Fruit fly (Drosophila melanogaster): ENCODE results near the gene Gmppb.

Gmppb gene

dm6 chr3R:4807582-4807981 is 3.7 kb upstream of the Gmppb start:
- TF ChIP-seq tj (GFP tag; optimal IDR thresholded peaks at IDR 0.05) (peak; percentile 66), CG7045 (GFP tag; optimal IDR thresholded peaks at IDR 0.05) (no peak)

- no peak for TF ChIP-seq kay (GFP tag; ENCODE audit: borderline replicate concordance)
- TF ChIP-seq pad (GFP tag; optimal IDR thresholded peaks at IDR 0.05) = peak; percentile 57
- peak; percentile 28 for TF ChIP-seq CG12768 (GFP tag; optimal IDR thresholded peaks at IDR 0.05)
Observed at dm6 chr3R:4809944-4810653, 1.1 kb upstream of the Gmppb start.

- peak; percentile 80 for TF ChIP-seq Mnt (GFP tag; optimal IDR thresholded peaks at IDR 0.05)
- peak; percentile 2 for TF ChIP-seq pad (GFP tag; optimal IDR thresholded peaks at IDR 0.05)
- TF ChIP-seq ovo (GFP tag; optimal IDR thresholded peaks at IDR 0.05) = no peak
- no peak for TF ChIP-seq CG12768 (GFP tag; optimal IDR thresholded peaks at IDR 0.05)
- peak; percentile 97 for TF ChIP-seq tj (GFP tag; optimal IDR thresholded peaks at IDR 0.05)
- no peak for TF ChIP-seq CG5204 (GFP tag; optimal IDR thresholded peaks at IDR 0.05)
- peak; percentile 40 for TF ChIP-seq CG7101 (tag; optimal IDR thresholded peaks at IDR 0.05)
- TF ChIP-seq bab1 (GFP tag; optimal IDR thresholded peaks at IDR 0.05) = peak; percentile 74
- TF ChIP-seq kay (GFP tag; ENCODE audit: borderline replicate concordance) = peak; percentile 88
Observed at dm6 chr3R:4811936-4812534, 791 bp downstream of the Gmppb start, which contains the start of the genes Hus1-like and ctrip. Gene Hus1-like (minus strand): TSS chr3R:4812096. Gene ctrip (minus strand): TSS chr3R:4812096.

dm6 chr3R:4813172-4813716 is 2.0 kb downstream of the Gmppb start:
- TF ChIP-seq pad (GFP tag; optimal IDR thresholded peaks at IDR 0.05) (peak; percentile 7), kay (GFP tag; ENCODE audit: borderline replicate concordance) (no peak), Mnt (GFP tag; optimal IDR thresholded peaks at IDR 0.05) (peak; percentile 54), CG11617 (GFP tag; optimal IDR thresholded peaks at IDR 0.05) (peak; percentile 37), ovo (GFP tag; optimal IDR thresholded peaks at IDR 0.05) (peak; percentile 14), CG12768 (GFP tag; optimal IDR thresholded peaks at IDR 0.05) (peak; percentile 38), bab1 (GFP tag; optimal IDR thresholded peaks at IDR 0.05) (peak; percentile 23), tj (GFP tag; optimal IDR thresholded peaks at IDR 0.05) (peak; percentile 19), cic (GFP tag; optimal IDR thresholded peaks at IDR 0.05) (peak; percentile 72), Crg-1 (GFP tag; optimal IDR thresholded peaks at IDR 0.05) (peak; percentile 67), CG7101 (tag; optimal IDR thresholded peaks at IDR 0.05) (peak; percentile 42), CG14711 (tag; optimal IDR thresholded peaks at IDR 0.05) (no peak), Clk (GFP tag; optimal IDR thresholded peaks at IDR 0.05) (no peak), CG7045 (GFP tag; optimal IDR thresholded peaks at IDR 0.05) (peak; percentile 9), CG33017 (tag; optimal IDR thresholded peaks at IDR 0.05) (peak; percentile 15), toe (GFP tag; optimal IDR thresholded peaks at IDR 0.05) (peak; percentile 21), CG1620 (GFP tag; optimal IDR thresholded peaks at IDR 0.05) (no peak), Hr96 (GFP tag; optimal IDR thresholded peaks at IDR 0.05) (no peak), cnc (optimal IDR thresholded peaks at IDR 0.05) (no peak), CG5204 (GFP tag; optimal IDR thresholded peaks at IDR 0.05) (no peak)

DNA sequence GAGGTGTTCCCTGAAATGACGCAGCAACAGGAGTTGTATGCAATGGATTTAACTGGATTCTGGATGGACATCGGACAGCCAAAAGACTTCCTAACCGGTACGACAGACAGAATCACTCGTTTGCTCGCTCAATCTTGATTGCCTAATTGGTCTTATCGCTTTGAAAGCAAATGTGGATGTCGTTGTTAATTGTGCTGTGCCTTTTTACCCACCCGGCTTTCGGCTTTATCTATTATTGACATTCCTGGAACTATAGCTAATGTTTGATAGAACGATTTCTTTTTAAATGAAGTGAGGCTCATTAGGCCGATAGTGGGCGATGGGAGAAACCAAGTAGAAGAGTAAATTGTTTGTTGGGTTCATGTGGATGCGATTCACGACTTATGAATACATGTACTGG is 3.4 kb downstream of the Gmppb start:
- TF ChIP-seq CG1620 (GFP tag; optimal IDR thresholded peaks at IDR 0.05) (no peak), CG14711 (tag; optimal IDR thresholded peaks at IDR 0.05) (no peak), CG12768 (GFP tag; optimal IDR thresholded peaks at IDR 0.05) (no peak), tj (GFP tag; optimal IDR thresholded peaks at IDR 0.05) (no peak), Clk (GFP tag; optimal IDR thresholded peaks at IDR 0.05) (no peak), cnc (optimal IDR thresholded peaks at IDR 0.05) (no peak), Crg-1 (GFP tag; optimal IDR thresholded peaks at IDR 0.05) (no peak), toe (GFP tag; optimal IDR thresholded peaks at IDR 0.05) (no peak), cic (GFP tag; optimal IDR thresholded peaks at IDR 0.05) (no peak), CG33017 (tag; optimal IDR thresholded peaks at IDR 0.05) (no peak), CG7101 (tag; optimal IDR thresholded peaks at IDR 0.05) (no peak), kay (GFP tag; ENCODE audit: borderline replicate concordance) (no peak), bab1 (GFP tag; optimal IDR thresholded peaks at IDR 0.05) (no peak), CG7045 (GFP tag; optimal IDR thresholded peaks at IDR 0.05) (no peak), ovo (GFP tag; optimal IDR thresholded peaks at IDR 0.05) (no peak), Mnt (GFP tag; optimal IDR thresholded peaks at IDR 0.05) (no peak), CG11617 (GFP tag; optimal IDR thresholded peaks at IDR 0.05) (no peak), CG5204 (GFP tag; optimal IDR thresholded peaks at IDR 0.05) (no peak)

dm6 chr3R:4816018-4816417 is 4.8 kb downstream of the Gmppb start, which contains the start of gene BBS5:
Gene BBS5 (plus strand): TSS chr3R:4816318.
- TF ChIP-seq CG5204 (GFP tag; optimal IDR thresholded peaks at IDR 0.05) = no peak

dm6 chr3R:4821098-4821605 is 9.9 kb downstream of the Gmppb start, which contains the start of gene CG14657:
Gene CG14657 (minus strand): TSS chr3R:4821432.
- TF ChIP-seq Hr96 (GFP tag; optimal IDR thresholded peaks at IDR 0.05) = no peak
- no peak for TF ChIP-seq CG12768 (GFP tag; optimal IDR thresholded peaks at IDR 0.05)
- TF ChIP-seq cic (GFP tag; optimal IDR thresholded peaks at IDR 0.05) = peak; percentile 100
- TF ChIP-seq CG5204 (GFP tag; optimal IDR thresholded peaks at IDR 0.05) = no peak
- TF ChIP-seq ovo (GFP tag; optimal IDR thresholded peaks at IDR 0.05) = no peak
- no peak for TF ChIP-seq CG1620 (GFP tag; optimal IDR thresholded peaks at IDR 0.05)
- peak; percentile 15 for TF ChIP-seq tj (GFP tag; optimal IDR thresholded peaks at IDR 0.05)
- TF ChIP-seq pad (GFP tag; optimal IDR thresholded peaks at IDR 0.05) = peak; percentile 63
- TF ChIP-seq CG11617 (GFP tag; optimal IDR thresholded peaks at IDR 0.05) = no peak
- no peak for TF ChIP-seq Crg-1 (GFP tag; optimal IDR thresholded peaks at IDR 0.05)
- peak; percentile 66 for TF ChIP-seq bab1 (GFP tag; optimal IDR thresholded peaks at IDR 0.05)
- TF ChIP-seq CG33017 (tag; optimal IDR thresholded peaks at IDR 0.05) = no peak
- TF ChIP-seq Mnt (GFP tag; optimal IDR thresholded peaks at IDR 0.05) = peak; percentile 62
- TF ChIP-seq CG14711 (tag; optimal IDR thresholded peaks at IDR 0.05) = no peak
- TF ChIP-seq kay (GFP tag; ENCODE audit: borderline replicate concordance) = no peak
- no peak for TF ChIP-seq CG7045 (GFP tag; optimal IDR thresholded peaks at IDR 0.05)
- TF ChIP-seq CG7101 (tag; optimal IDR thresholded peaks at IDR 0.05) = no peak
- TF ChIP-seq Clk (GFP tag; optimal IDR thresholded peaks at IDR 0.05) = no peak
- TF ChIP-seq cnc (optimal IDR thresholded peaks at IDR 0.05) = no peak
- no peak for TF ChIP-seq toe (GFP tag; optimal IDR thresholded peaks at IDR 0.05)
